Fruit fly (Drosophila melanogaster) whole organism, larva: ENCODE data around the gene GluRIIE.

Experiments
- noc ChIP-seq: fragments of 200-800 bp; sonication (Bioruptor generic); optimal IDR thresholded peaks from 3 replicates; lab custom pipeline; 2019; ENCODE audit warnings: missing biosample characterization, mild to moderate bottlenecking, missing genetic modification characterization, moderate library complexity

Gene GluRIIE

DNA sequence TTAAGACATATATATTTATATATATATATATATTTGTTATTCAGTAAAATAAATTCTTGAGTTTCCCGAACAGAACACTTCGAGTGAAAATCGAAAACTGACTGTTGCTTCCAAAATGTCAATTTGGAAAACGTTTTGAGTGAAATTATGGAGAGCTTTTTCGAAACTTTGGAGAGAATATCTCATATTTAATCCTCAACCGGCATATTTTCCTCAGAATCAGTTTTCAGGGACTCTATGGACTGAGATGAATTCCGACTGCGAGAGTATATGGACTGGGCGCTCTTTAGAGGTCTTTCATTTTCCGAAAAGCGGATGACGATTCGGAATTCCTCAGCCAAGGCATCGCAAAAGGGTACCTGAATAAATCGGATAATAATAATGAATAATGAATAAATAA, at the start of gene GluRIIE:
Gene GluRIIE (minus strand): TSS at position 101 of the 400 bp plus-strand sequence.
- no peak for TF ChIP-seq noc (tag; lab: Kevin White, UChicago)

DNA sequence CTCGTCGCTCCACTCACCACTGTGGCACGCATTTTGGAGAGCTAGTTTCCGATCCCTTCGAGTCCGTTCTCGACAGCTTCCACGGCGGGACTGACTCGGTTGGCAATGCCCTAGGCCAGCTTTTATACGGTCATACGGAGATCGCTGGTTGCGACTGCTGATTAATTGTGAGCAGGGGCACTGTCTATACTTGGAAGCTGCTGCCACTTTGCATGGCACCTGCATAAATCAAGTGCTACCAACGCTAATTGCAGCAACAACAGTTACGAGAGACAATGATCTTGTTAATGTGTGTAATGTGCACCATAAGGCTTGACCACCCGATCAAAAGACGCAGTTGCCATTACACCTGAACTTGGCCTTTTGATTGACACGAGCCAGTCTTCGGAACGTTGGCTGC, 28.7 kb upstream of the GluRIIE start, which contains the start of gene CG4000:
Gene CG4000 (minus strand): TSS at position 101 of the 400 bp plus-strand sequence.
- TF ChIP-seq noc (tag; lab: Kevin White, UChicago): no peak

DNA sequence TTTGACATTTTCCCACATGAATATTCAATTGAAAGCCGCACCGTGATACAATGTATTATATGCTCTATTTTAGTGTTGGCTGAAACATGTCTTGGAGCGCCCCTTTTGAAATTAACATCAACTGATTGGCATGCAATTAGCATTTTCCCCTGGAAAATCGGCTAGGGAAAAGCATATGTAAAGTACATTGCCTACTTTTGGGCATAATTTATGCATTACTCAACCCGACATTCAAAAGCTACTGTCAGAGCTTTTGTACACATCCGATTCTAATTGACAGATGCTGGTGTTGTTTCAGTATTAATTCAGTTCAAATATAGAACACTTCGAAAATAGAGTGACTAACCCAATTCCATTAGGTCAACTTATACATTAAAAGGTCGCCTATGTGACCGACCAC, 27.3 kb upstream of the GluRIIE start:
- TF ChIP-seq noc (tag; lab: Kevin White, UChicago): no peak

DNA sequence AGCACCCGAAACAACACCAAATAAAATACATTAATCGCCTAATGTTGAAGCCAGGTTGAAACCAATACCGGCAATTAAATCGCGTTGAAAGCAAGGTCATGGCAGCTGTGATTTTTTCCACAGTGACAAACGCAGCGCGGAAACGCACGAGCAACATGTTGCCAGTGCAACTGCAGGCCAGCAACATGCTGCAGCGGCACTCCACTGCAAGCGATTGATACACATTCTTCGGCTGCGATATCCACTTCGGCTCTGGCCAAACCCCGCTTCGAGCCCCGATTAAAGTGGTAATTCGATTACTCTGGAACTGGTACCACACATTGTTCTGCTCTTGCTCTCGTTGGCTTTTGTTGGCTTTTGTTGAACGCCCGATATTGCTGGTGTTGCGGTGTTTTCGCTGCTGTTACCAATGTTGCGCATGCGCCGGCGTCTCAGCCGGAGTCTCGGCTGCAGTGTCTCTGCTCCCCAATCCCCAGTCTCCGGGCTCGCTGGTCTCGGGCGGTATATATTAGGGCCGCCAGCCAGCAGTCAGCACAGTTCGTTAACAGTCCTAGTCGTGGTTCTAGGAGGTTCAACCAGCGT, 20.6 kb upstream of the GluRIIE start, which contains the start of gene Cpr92F:
Gene Cpr92F (plus strand): TSS at position 532 of the 582 bp plus-strand sequence.
- TF ChIP-seq noc (tag; lab: Kevin White, UChicago): no peak

DNA sequence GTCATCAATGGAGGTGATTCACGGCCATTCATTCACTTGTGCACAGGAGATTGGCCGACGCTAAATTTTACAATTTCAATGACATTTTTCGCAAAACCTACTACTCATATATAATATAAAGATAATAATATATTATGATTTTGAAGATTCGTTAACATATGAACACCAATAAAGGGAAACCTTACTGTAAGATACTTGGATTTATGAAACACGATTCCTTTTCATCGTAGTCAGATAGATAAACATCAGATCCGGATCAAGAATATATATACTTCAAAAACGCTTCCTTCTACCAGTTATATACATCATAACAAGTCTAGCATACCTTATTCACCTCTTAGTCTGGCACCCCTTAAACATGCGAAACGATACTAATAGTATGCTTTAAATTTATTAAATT, 11.3 kb upstream of the GluRIIE start, which contains the start of gene Nep4:
Gene Nep4 (minus strand): TSS at position 101 of the 400 bp plus-strand sequence.
- no peak for TF ChIP-seq noc (tag; lab: Kevin White, UChicago)

DNA sequence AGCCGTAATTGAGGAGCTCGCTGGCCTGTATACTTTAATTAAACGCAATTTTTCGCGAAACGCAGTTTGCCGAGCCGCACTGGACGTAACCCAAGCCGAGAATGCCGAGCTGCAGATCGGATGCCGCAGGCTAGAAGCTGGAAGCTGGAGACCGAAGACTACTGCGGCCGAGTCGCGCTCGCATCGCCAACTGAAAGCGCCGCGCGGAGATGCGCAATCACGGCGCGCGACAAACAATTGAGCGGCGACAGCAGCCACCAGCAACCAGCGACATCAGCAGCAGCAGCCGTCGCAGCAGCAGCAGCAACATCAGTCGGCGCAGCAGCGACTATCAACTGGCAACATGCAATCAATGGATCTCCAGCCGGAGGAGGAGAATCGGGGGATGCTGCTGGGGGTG, 8.1 kb upstream of the GluRIIE start:
- TF ChIP-seq noc (tag; lab: Kevin White, UChicago): no peak

DNA sequence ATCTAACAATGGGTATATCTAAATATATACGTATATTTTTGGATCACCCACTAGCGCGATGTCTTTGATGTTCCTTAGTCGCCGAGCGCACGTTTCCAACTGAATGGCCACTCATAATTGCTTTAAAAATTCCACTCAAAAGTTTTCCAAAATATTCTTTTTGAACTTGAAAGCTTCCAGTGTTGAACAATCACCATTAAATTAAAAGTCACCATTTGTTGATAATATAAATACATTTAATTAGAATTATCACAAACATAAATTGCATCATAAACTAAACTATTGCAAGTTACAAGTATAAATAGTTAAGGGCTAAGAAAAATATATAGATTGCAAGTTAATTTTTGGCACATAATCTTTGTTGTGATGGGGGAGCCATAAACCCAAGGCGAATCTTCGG, 3.8 kb upstream of the GluRIIE start, which contains the start of gene GluRIID:
Gene GluRIID (minus strand): TSS at position 101 of the 400 bp plus-strand sequence.
- no peak for TF ChIP-seq noc (tag; lab: Kevin White, UChicago)

DNA sequence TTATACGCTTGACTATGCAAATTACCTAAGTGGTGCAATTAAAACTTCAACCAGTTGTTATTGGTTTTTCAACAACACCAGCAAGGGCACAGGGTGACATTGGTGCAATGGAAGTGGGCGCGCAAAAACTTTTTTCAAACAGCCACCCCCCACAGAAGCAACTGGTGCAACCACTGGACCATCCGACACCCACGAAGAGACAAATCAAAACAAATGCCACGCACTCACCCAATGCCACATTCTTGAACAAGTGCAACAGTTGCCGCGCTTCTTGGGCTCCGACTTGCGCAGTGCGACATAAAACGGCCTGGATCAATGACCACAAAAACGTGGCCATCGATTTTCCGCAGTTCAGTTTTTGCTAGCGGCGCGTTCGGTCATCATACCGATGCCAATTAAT, 12.8 kb downstream of the GluRIIE start:
- TF ChIP-seq noc (tag; lab: Kevin White, UChicago): no peak

DNA sequence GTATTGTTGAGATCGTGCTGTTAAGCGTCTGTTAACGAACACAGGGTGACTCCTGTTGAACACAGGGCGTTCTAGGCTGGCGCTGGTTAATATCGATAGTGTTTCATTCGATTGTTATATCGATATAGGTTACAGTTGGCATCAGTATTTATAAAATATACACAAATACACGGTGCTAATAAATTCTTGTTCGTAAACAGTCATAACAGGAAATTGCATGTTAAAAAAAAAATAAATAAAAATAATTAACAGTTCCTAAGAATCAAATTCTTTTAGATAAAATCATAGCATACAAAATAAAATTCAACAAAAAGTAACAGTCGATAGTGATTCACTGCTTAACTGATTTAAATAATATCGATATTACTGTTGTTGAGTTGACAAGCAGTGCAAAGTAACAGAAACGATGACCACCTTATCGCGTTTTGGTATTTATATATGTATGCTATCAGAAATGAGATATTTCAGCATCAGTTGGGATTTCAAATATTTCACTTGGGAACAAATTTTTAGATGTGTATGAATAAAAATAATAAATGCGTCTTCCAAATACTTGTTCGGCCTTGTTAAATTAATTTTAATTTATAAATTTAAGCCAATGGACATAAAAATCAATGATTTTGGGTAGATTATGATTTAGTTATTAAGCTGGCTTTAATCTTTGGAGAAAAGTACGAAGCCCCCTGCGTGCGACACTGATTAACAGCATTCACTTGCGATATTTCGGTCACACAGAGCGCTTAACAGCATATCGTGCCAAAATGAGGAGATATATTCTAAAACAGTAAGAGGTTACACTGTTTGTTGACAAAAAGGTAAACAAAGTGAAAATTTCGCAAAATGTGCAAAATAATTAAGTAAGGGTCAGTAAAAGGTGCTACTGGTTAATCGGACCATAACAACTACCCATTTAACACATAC, 13.6 kb downstream of the GluRIIE start, which contains the start of the genes Pi3K92E and Lrrk:
Gene Pi3K92E (minus strand): TSS at position 59 of the 921 bp plus-strand sequence.
Gene Lrrk (plus strand): TSS at position 807 of the 921 bp plus-strand sequence.
- TF ChIP-seq noc (tag; lab: Kevin White, UChicago): no peak

DNA sequence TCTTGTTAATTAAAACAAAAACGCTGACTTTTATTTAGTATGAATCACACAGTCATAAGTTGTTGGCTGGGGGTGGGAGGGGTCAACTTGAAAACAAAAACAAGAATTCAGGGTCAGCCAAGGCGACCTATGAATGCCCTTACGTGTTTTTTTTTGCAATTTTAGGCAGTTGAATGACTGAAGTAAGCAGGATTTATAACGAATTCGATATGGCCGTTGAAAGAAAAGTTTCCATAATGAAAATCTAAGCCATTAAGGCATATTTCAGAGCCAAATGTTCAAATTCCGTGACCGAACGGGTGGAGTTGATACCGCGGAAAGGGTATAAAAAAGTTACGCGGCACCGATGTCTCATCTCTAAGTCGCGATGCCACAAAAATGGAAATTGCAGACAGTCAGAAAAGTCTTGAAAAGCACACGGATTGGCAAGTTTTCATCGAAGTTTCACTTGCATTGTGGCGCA, 14.5 kb downstream of the GluRIIE start:
- TF ChIP-seq noc (tag; lab: Kevin White, UChicago): no peak

DNA sequence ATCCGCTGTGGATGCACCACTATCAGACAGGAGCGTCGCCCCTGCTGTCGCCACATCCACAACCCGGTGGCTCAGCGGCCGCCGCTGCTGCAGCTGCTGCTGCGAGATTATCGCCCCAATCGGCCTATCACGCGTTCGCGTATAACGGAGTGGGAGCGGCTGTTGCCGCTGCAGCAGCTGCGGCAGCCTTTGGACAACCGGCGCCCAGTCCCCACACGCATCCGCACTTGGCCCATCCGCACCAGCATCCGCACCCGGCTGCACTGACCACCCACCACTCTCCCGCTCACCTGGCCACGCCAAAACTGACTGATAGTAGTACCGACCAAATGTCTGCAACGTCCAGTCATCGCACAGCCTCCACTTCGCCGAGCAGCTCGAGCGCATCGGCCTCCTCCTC, 22.4 kb downstream of the GluRIIE start:
- no peak for TF ChIP-seq noc (tag; lab: Kevin White, UChicago)

DNA sequence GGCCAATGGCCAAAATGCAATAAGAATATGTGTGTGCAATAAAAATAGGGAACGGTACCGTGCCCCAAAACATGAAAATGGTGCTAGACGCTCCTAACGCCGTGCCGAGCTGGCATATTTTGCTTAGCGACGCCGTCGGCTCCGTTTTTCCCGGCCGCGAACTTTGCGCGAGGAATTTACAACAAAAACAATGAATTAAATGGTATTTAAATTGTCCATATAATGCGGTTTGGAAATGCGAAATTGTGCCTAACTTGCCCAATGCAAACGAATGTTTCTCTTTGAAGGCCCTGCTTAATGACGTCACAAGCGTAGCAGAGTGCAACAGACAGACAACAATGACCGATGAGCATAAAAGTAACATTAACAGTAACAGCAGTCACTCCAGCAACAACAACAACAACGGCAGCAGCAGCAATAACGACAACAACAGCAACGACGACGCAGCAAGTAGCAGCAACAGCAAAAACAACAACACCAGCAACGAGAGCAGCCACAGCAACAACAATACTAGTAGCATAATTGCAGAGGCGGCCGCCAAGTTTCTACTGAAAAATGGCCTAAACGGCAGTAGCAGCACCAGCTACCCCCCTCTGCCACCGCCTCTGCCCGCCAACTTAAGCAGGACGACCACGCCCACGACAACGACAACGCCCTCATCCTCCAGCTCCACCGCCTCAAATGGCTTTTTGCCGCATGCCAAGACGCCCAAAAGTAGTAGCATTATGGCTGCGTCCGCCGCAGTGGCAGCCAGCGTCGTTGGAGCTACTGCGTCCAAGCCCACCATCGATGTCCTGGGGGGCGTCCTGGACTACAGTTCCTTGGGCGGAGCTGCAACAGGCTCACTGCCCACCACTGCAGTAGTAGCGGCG, 26.0 kb downstream of the GluRIIE start:
- TF ChIP-seq noc (tag; lab: Kevin White, UChicago): no peak

DNA sequence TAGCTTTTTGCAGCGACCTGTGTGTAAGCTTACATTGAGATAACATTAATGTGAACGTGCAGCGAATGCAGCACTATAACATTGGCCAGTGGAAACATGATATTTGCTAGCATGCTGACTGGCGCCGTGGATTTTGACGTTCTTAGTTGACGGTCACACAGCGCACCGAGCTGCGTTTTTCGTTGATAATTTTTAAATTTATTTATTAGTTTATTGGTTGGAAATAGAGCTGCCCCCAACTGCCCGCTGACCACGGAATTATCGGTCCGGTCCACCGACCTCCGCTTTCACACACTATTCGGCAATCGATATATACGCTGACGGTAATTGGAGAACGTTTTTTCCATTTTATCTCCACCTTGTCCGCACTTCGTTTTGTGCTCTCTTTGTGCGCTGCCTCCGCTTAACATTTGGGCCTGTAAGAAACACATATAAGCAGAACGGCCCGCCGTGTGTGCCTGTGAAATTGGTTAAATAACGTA, 26.7 kb downstream of the GluRIIE start, which contains the start of gene H:
Gene H (plus strand): TSS at position 134 of the 482 bp plus-strand sequence.
- TF ChIP-seq noc (tag; lab: Kevin White, UChicago): no peak

DNA sequence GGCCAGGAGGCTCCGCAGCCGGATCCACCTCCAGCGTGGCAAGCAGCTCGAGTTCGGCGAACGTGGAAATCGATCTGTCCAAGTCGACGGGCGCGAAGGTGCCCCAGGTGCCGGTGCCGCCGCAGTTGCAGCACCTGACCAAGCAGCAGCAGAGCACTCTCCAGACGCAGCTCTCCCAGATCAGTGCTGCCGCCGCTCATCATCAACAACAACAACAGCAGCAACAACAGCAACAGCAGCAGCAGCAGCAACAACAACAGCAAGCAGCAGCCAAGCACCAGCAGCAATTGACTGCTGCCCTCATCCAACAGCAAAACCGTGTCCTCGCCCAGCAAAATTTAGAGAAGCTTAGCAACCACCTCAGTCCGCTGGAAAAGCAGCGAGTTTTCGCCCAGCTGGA, 29.6 kb downstream of the GluRIIE start:
- TF ChIP-seq noc (tag; lab: Kevin White, UChicago): no peak

DNA sequence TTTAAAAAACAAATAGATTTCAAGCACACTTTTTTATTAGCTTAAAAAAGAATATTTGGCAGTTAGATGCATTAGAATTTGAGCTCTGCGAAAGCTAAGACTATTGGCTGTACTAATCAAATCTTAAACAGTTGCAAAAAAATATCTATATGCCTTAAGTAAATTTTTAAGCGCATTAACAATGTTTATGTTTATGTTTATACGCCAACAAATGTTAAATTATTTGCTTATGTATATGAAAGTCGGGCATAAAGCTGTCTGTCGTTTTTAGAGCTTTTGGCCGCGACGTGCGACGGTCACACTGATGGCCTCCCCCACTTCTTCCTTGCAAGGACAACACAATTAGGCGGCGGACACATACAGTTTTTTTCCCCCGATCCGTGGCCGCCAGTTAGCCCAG, 30.9 kb downstream of the GluRIIE start, which contains the start of gene CG5466:
Gene CG5466 (plus strand): TSS at position 301 of the 400 bp plus-strand sequence.
- no peak for TF ChIP-seq noc (tag; lab: Kevin White, UChicago)
